Fruit fly (Drosophila melanogaster): ENCODE results near the gene Act5C.
A peak's percentile ranks its signal among the peaks of the same experiment; 100 is the strongest.

The Act5C gene

DNA sequence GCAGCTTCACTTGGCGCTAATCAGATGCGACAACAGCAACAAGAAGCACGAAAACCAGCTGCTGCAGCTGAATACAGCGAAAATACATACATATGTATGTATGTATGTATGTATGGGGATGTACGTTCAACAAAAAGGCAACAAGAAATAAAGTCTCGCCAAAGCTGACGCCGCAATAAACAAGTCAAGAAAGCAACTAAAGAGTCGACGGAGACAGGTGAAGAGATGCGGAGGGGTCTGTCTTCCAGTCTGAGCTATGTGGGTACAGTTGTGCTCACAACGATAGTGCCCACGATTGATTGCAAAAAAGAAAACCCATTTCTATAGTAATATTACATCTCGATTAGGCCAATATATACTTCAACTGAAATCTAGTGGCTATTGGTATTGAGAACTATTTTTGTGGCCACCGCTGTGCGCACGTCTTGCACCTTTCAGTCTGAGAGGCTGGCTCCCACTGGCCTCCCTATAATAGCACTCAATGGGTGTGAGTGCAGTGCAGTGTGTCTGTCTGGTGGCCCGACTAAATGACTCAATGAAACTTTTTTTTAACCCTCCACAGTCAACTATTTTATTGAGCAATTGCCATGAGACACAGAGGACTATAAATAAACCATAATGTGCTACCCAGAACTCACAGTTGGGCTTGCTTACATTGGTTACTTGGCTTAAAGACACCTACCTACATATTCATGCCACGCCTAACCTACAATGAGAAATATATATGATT is 4.7 kb upstream of the Act5C start (continued):
- TF ChIP-seq Gug (GFP tag; IDR thresholded peaks at IDR 0.05) (peak; percentile 98), acj6 (GFP tag; optimal IDR thresholded peaks at IDR 0.05) (peak; percentile 99), CG8119 (GFP tag; IDR thresholded peaks at IDR 0.05) (peak; percentile 99), cyc (GFP tag; optimal IDR thresholded peaks at IDR 0.05) (peak; percentile 98), svp (GFP tag) (peak; percentile 99), achi (GFP tag; optimal IDR thresholded peaks at IDR 0.05) (peak; percentile 98), Lpt (GFP tag; optimal IDR thresholded peaks at IDR 0.05) (peak; percentile 99), fd85E (GFP tag; optimal IDR thresholded peaks at IDR 0.05) (peak; percentile 96), CG34406 (GFP tag; optimal IDR thresholded peaks at IDR 0.05) (peak; percentile 97), Eip78C (GFP tag) (peak; percentile 100), Hr38 (GFP tag; optimal IDR thresholded peaks at IDR 0.05) (peak; percentile 95), CG6808 (GFP tag; optimal IDR thresholded peaks at IDR 0.05) (peak; percentile 99), Eip93F (GFP tag; optimal IDR thresholded peaks at IDR 0.05) (peak; percentile 63), Eip75B (GFP tag; optimal IDR thresholded peaks at IDR 0.05) (peak; percentile 99), CG15336 (GFP tag; IDR thresholded peaks at IDR 0.05) (peak; percentile 99), Ets96B (tag; optimal IDR thresholded peaks at IDR 0.05) (peak; percentile 99), CG16779 (tag; optimal IDR thresholded peaks at IDR 0.05) (peak; percentile 98), CG32006 (GFP tag; optimal IDR thresholded peaks at IDR 0.05) (peak; percentile 99), net (GFP tag; optimal IDR thresholded peaks at IDR 0.05) (peak; percentile 99), Met (GFP tag; optimal IDR thresholded peaks at IDR 0.05) (peak; percentile 95), Sox15 (GFP tag; optimal IDR thresholded peaks at IDR 0.05) (peak; percentile 98), Sox14 (GFP tag; optimal IDR thresholded peaks at IDR 0.05) (peak; percentile 99), Smox (GFP tag; optimal IDR thresholded peaks at IDR 0.05) (peak; percentile 94), vri (GFP tag; optimal IDR thresholded peaks at IDR 0.05) (peak; percentile 94), CG4318 (GFP tag; optimal IDR thresholded peaks at IDR 0.05) (peak; percentile 98), CG1621 (tag; optimal IDR thresholded peaks at IDR 0.05) (peak; percentile 99), Hr4 (GFP tag; optimal IDR thresholded peaks at IDR 0.05) (peak; percentile 99), CG3919 (GFP tag; optimal IDR thresholded peaks at IDR 0.05) (peak; percentile 99), salr (GFP tag; optimal IDR thresholded peaks at IDR 0.05) (peak; percentile 98 to 99), ss (GFP tag; optimal IDR thresholded peaks at IDR 0.05) (peak; percentile 99 to 100), Sox102F (GFP tag; optimal IDR thresholded peaks at IDR 0.05) (peak; percentile 95), topi (GFP tag; optimal IDR thresholded peaks at IDR 0.05) (peak; percentile 97), CG6792 (GFP tag; optimal IDR thresholded peaks at IDR 0.05) (peak; percentile 99), fkh (GFP tag; optimal IDR thresholded peaks at IDR 0.05) (peak; percentile 1), CG6854 (GFP tag; optimal IDR thresholded peaks at IDR 0.05) (peak; percentile 95), CG11294 (GFP tag; IDR thresholded peaks at IDR 0.05) (peak; percentile 97)

DNA sequence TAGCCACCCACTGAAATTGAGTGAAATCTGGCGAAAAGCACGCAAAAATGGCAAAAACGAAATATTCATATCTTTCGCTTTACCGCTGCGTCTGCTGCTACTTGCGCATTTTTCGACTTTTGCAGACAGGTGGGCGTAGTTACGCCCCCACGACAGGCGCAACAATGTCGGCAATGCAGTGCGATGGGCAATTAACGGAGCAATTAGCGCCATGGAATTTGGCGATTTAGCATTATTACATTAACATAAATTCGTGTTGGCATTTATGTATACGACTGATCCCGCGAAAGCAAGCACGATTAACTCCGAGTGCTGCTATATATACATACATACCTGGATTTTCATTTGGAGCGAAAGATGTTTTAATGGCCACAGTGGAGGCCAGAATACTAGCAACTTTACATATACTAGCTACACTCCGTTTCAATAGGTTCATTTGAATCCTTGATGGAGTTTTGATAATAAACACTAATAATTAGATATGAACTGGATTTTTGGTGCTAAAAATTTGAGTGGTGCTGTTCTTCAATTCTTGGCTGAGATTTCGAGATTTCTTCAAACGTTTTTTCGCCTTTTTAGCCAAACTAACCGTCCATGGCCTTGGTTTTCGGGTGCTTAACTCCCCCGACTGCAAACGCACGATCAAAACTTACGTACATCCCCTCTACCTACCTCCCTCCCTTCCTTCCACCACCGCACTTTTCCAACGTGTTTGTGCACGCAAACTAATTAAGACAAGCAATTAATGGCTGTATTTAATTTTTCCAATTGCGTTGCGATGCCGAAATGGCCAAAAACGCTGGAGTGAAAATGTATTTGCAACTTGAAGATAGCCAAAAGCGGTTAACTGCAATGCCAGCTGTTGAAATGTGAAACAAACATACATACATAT is 3.6 kb upstream of the Act5C start:
- TF ChIP-seq Sox14 (GFP tag; optimal IDR thresholded peaks at IDR 0.05) (peak; percentile 63), CG7368 (GFP tag; optimal IDR thresholded peaks at IDR 0.05) (peak; percentile 26), CG4318 (GFP tag; optimal IDR thresholded peaks at IDR 0.05) (peak; percentile 44), CG6808 (GFP tag; optimal IDR thresholded peaks at IDR 0.05) (peak; percentile 28), pdm3 (GFP tag; optimal IDR thresholded peaks at IDR 0.05) (peak; percentile 71), svp (GFP tag) (peak; percentile 86), lz (GFP tag; optimal IDR thresholded peaks at IDR 0.05) (peak; percentile 60), CG34406 (GFP tag; optimal IDR thresholded peaks at IDR 0.05) (peak; percentile 70), CG32006 (GFP tag; optimal IDR thresholded peaks at IDR 0.05) (peak; percentile 76), CG31627 (GFP tag; optimal IDR thresholded peaks at IDR 0.05) (peak; percentile 68), Lpt (GFP tag; optimal IDR thresholded peaks at IDR 0.05) (peak; percentile 36), esn (GFP tag; optimal IDR thresholded peaks at IDR 0.05) (peak; percentile 70), topi (GFP tag; optimal IDR thresholded peaks at IDR 0.05) (peak; percentile 64), Blimp-1 (GFP tag; optimal IDR thresholded peaks at IDR 0.05) (no peak), CG11762 (GFP tag; optimal IDR thresholded peaks at IDR 0.05; ENCODE audit: insufficient read depth) (peak; percentile 45), CG8319 (GFP tag; optimal IDR thresholded peaks at IDR 0.05) (no peak), dsx (GFP tag; optimal IDR thresholded peaks at IDR 0.05; ENCODE audit: poor library complexity, severe bottlenecking) (peak; percentile 44), CG10631 (GFP tag; optimal IDR thresholded peaks at IDR 0.05) (peak; percentile 48), vri (GFP tag; optimal IDR thresholded peaks at IDR 0.05) (peak; percentile 38), CG11902 (GFP tag; optimal IDR thresholded peaks at IDR 0.05) (peak; percentile 23), CG6276 (GFP tag; optimal IDR thresholded peaks at IDR 0.05) (peak; percentile 53)
